Worm (Caenorhabditis elegans): ENCODE results near the gene cest-32.

The cest-32 gene

DNA sequence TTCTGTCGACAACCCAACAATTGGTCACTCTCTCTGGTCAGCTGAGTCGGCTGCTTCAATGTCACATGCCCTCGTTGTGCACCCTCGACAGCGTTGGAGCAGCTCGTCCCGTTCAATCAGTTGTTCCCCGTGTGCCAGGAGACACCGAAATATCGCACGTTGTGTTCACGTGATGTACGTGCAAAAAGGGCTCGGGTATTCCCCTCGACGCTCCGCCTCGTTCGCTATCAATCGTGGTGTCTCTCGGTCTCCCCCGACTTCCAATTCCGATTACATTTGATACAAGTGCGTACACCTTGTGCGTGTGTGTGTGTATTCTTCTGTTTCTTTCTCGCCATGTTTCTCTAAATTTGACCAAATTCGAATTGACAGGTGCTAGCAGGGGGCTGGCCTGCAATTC is 37.8 kb upstream of the cest-32 start:
- TF ChIP-seq nhr-10 (tag; optimal IDR thresholded peaks at IDR 0.05), result peak; percentile 28
- no peak for TF ChIP-seq zip-2 (tag; optimal IDR thresholded peaks at IDR 0.05)
- peak; percentile 21 for TF ChIP-seq rbr-2 (tag; optimal IDR thresholded peaks at IDR 0.05)
- TF ChIP-seq ztf-11 (tag; optimal IDR thresholded peaks at IDR 0.05), result no peak
- TF ChIP-seq zfp-2 (tag; optimal IDR thresholded peaks at IDR 0.05), result no peak
- TF ChIP-seq Y75B8A.6 (GFP tag; IDR thresholded peaks at IDR 0.05), result no peak
- no peak for TF ChIP-seq Y48G9A.11 (GFP tag; IDR thresholded peaks at IDR 0.05)
- TF ChIP-seq php-3 (GFP tag; IDR thresholded peaks at IDR 0.05), result peak; percentile 40; the same call in 1 of the 2 replicates
- no peak for TF ChIP-seq egl-43 (GFP tag; IDR thresholded peaks at IDR 0.05)
- no peak for TF ChIP-seq F49E8.2 (tag; optimal IDR thresholded peaks at IDR 0.05; ENCODE audit: borderline replicate concordance)
- TF ChIP-seq snpc-4 (tag; optimal IDR thresholded peaks at IDR 0.05), result no peak
- no peak for TF ChIP-seq sdz-12 (GFP tag; optimal IDR thresholded peaks at IDR 0.05)
- peak; percentile 41; the same call in 1 of the 2 replicates for TF ChIP-seq T26A8.4 (GFP tag; IDR thresholded peaks at IDR 0.05)
- TF ChIP-seq ama-1 (optimal IDR thresholded peaks at IDR 0.05), result no peak
- TF ChIP-seq daf-8 (GFP tag; IDR thresholded peaks at IDR 0.05), result no peak
- no peak for TF ChIP-seq F10B5.3 (tag; optimal IDR thresholded peaks at IDR 0.05)
- peak; percentile 57; the same call in 1 of the 2 replicates for TF ChIP-seq nhr-42 (GFP tag; IDR thresholded peaks at IDR 0.05)
- no peak for TF ChIP-seq fos-1 (tag; optimal IDR thresholded peaks at IDR 0.05)
- peak; percentile 42 to 80 for TF ChIP-seq daf-16 (GFP tag; optimal IDR thresholded peaks at IDR 0.05)
- TF ChIP-seq daf-16 (tag; optimal IDR thresholded peaks at IDR 0.05), result peak; percentile 76
- 0 out of 2 replicates have a peak, but pooled peaks have one; percentile 20 for TF ChIP-seq ceh-20 (GFP tag; IDR thresholded peaks at IDR 0.05)
- no peak for TF ChIP-seq ceh-82 (tag; optimal IDR thresholded peaks at IDR 0.05)
- peak; percentile 99 for TF ChIP-seq aha-1 (tag)
- TF ChIP-seq hmg-1.1 (GFP tag; IDR thresholded peaks at IDR 0.05), result peak; percentile 50
- no peak for TF ChIP-seq aly-2 (tag; optimal IDR thresholded peaks at IDR 0.05)
- TF ChIP-seq nhr-11 (tag; optimal IDR thresholded peaks at IDR 0.05), result peak; percentile 85
- no peak for TF ChIP-seq vab-7 (GFP tag; IDR thresholded peaks at IDR 0.05)
- no peak for TF ChIP-seq attf-4 (tag; optimal IDR thresholded peaks at IDR 0.05)
- TF ChIP-seq zip-11 (GFP tag; IDR thresholded peaks at IDR 0.05), result no peak
- no peak for TF ChIP-seq unc-39 (tag; optimal IDR thresholded peaks at IDR 0.05)
- TF ChIP-seq lin-38 (GFP tag; IDR thresholded peaks at IDR 0.05), result peak; percentile 50
- TF ChIP-seq spr-1 (tag; optimal IDR thresholded peaks at IDR 0.05), result no peak
- peak in 1 of 2 experiments; percentile 93 for TF ChIP-seq unc-62 (GFP tag; optimal IDR thresholded peaks at IDR 0.05 in 1 of 2)
- TF ChIP-seq unc-62 (tag; optimal IDR thresholded peaks at IDR 0.05), result no peak
- no peak for TF ChIP-seq ztf-7 (tag; optimal IDR thresholded peaks at IDR 0.05)
- no peak for TF ChIP-seq ctbp-1 (GFP tag; IDR thresholded peaks at IDR 0.05)
- no peak for TF ChIP-seq R02D3.7 (tag; optimal IDR thresholded peaks at IDR 0.05)
- TF ChIP-seq mxl-2 (GFP tag; conservative IDR thresholded peaks at IDR 0.05), result peak; percentile 97
- peak; percentile 74 for TF ChIP-seq duxl-1 (tag; optimal IDR thresholded peaks at IDR 0.05; ENCODE audit: poor library complexity)
- TF ChIP-seq nhr-6 (tag; optimal IDR thresholded peaks at IDR 0.05), result no peak
- peak; percentile 74 to 89 for TF ChIP-seq mdl-1 (tag; optimal IDR thresholded peaks at IDR 0.05)
- no peak for TF ChIP-seq daf-19 (GFP tag; conservative IDR thresholded peaks at IDR 0.05)
- no peak for TF ChIP-seq Y105C5A.15 (GFP tag; IDR thresholded peaks at IDR 0.05)
- TF ChIP-seq nhr-76 (tag; optimal IDR thresholded peaks at IDR 0.05), result no peak
- no peak for TF ChIP-seq lin-29 (GFP tag; IDR thresholded peaks at IDR 0.05)
- no peak for TF ChIP-seq dmd-8 (GFP tag; IDR thresholded peaks at IDR 0.05)
- peak; percentile 89 for TF ChIP-seq tra-1 (GFP tag; IDR thresholded peaks at IDR 0.05)
- peak; percentile 13 to 82 for TF ChIP-seq hif-1 (tag; optimal IDR thresholded peaks at IDR 0.05)
- no peak for TF ChIP-seq nhr-111 (GFP tag; optimal IDR thresholded peaks at IDR 0.05)
- peak; percentile 78 for TF ChIP-seq dve-1 (tag; optimal IDR thresholded peaks at IDR 0.05; ENCODE audit: insufficient read depth)
- peak; percentile 54 for TF ChIP-seq mep-1 (tag; optimal IDR thresholded peaks at IDR 0.05)
- TF ChIP-seq madf-5 (GFP tag; IDR thresholded peaks at IDR 0.05), result no peak
- peak; percentile 82 for TF ChIP-seq gei-8 (GFP tag; optimal IDR thresholded peaks at IDR 0.05)
- no peak for TF ChIP-seq F37D6.2 (tag; optimal IDR thresholded peaks at IDR 0.05)
